Fruit fly (Drosophila melanogaster) whole organism, pupa: ENCODE measurements around the gene shtd.

Experiments used
- CG10348 ChIP-seq: fragments of 200-800 bp; sonication (Bioruptor generic); IDR thresholded peaks from 2 replicates; pipeline ENCODE4 v1.3.6; 2022; ENCODE audit warnings: missing biosample characterization, missing genetic modification characterization
- CG12605 ChIP-seq: fragments of 200-800 bp; sonication (Bioruptor generic); IDR thresholded peaks from 2 replicates; pipeline ENCODE4 v1.3.6; 2022; ENCODE audit warnings: missing biosample characterization, missing genetic modification characterization
- CG13204 ChIP-seq: fragments of 200-800 bp; sonication (Bioruptor generic); optimal IDR thresholded peaks from 2 replicates; lab custom pipeline; 2018; ENCODE audit warnings: missing biosample characterization, mild to moderate bottlenecking, missing genetic modification characterization, moderate library complexity
- CG14655 ChIP-seq: fragments of 200-800 bp; sonication (Bioruptor generic); optimal IDR thresholded peaks from 3 replicates; lab custom pipeline; 2017; ENCODE audit warnings: mild to moderate bottlenecking, missing biosample characterization, missing genetic modification reagents, missing genetic modification characterization
- CG15710 ChIP-seq: fragments of 200-800 bp; sonication (Bioruptor generic); optimal IDR thresholded peaks from 2 replicates; lab custom pipeline; 2018; ENCODE audit warnings: missing biosample characterization, mild to moderate bottlenecking, missing genetic modification characterization, moderate library complexity
- CG17806 ChIP-seq: fragments of 200-800 bp; sonication (Bioruptor generic); optimal IDR thresholded peaks from 2 replicates; lab custom pipeline; 2018; ENCODE audit warnings: missing biosample characterization, mild to moderate bottlenecking, missing genetic modification characterization, moderate library complexity
- CG32121 ChIP-seq: fragments of 200-800 bp; sonication (Bioruptor generic); IDR thresholded peaks from 2 replicates; pipeline ENCODE4 v1.3.6; 2022; ENCODE audit warnings: missing biosample characterization, missing genetic modification characterization
- CG34367 ChIP-seq: fragments of 200-800 bp; sonication (Bioruptor generic); optimal IDR thresholded peaks from 2 replicates; lab custom pipeline; 2018; ENCODE audit warnings: missing biosample characterization, mild to moderate bottlenecking, missing genetic modification characterization
- CG4496 ChIP-seq: fragments of 200-800 bp; sonication (Bioruptor generic); IDR thresholded peaks from 3 replicates; pipeline ENCODE4 v1.3.6; 2022; ENCODE audit warnings: missing biosample characterization, missing genetic modification characterization
- CG8159 ChIP-seq: fragments of 200-800 bp; sonication (Bioruptor generic); optimal IDR thresholded peaks from 3 replicates; lab custom pipeline; 2018; ENCODE audit warnings: missing biosample characterization, mild to moderate bottlenecking, missing genetic modification characterization, moderate library complexity
- CG8301 ChIP-seq: fragments of 200-800 bp; sonication (Bioruptor generic); optimal IDR thresholded peaks from 2 replicates; lab custom pipeline; 2018; ENCODE audit warnings: missing biosample characterization, mild to moderate bottlenecking, missing genetic modification characterization
- CG9948 ChIP-seq: fragments of 200-800 bp; sonication (Bioruptor generic); optimal IDR thresholded peaks from 2 replicates; lab custom pipeline; 2018; ENCODE audit warnings: missing biosample characterization, mild to moderate bottlenecking, missing genetic modification characterization, moderate library complexity
- D1 ChIP-seq: fragments of 200-800 bp; sonication (Bioruptor generic); optimal IDR thresholded peaks from 2 replicates; lab custom pipeline; 2018; ENCODE audit warnings: missing biosample characterization, mild to moderate bottlenecking, missing genetic modification characterization, moderate library complexity
- EcR ChIP-seq: fragments of 200-800 bp; sonication (Bioruptor generic); optimal IDR thresholded peaks from 3 replicates; lab custom pipeline; 2019; ENCODE audit warnings: missing biosample characterization, missing genetic modification characterization, mild to moderate bottlenecking, moderate library complexity, missing genetic modification reagents
- Ets98B ChIP-seq: fragments of 200-800 bp; sonication (Bioruptor generic); IDR thresholded peaks from 2 replicates; pipeline ENCODE4 v1.3.6; 2022; ENCODE audit warnings: missing biosample characterization, missing genetic modification characterization
- Pif1A ChIP-seq: fragments of 200-800 bp; sonication (Bioruptor generic); optimal IDR thresholded peaks from 3 replicates; lab custom pipeline; 2016; ENCODE audit warnings: missing biosample characterization, missing genetic modification characterization
- Pif1B ChIP-seq: fragments of 200-800 bp; sonication (Bioruptor generic); optimal IDR thresholded peaks from 3 replicates; lab custom pipeline; 2016; ENCODE audit warnings: missing biosample characterization, missing genetic modification characterization
- Snoo ChIP-seq: fragments of 200-800 bp; sonication (Bioruptor generic); optimal IDR thresholded peaks from 3 replicates; lab custom pipeline; 2017; ENCODE audit warnings: missing biosample characterization, mild to moderate bottlenecking, missing genetic modification characterization, inconsistent platforms
- fd96Ca ChIP-seq: fragments of 200-800 bp; sonication (Bioruptor generic); IDR thresholded peaks from 3 replicates; pipeline ENCODE4 v1.3.6; 2022; ENCODE audit warnings: missing biosample characterization, missing genetic modification characterization
- gl ChIP-seq: fragments of 200-800 bp; sonication (Bioruptor generic); optimal IDR thresholded peaks from 2 replicates; lab custom pipeline; 2018; ENCODE audit warnings: missing biosample characterization, mild to moderate bottlenecking, missing genetic modification characterization
- rn ChIP-seq: fragments of 200-800 bp; sonication (Bioruptor generic); IDR thresholded peaks from 2 replicates; pipeline ENCODE4 v1.3.6; 2022; ENCODE audit warnings: missing biosample characterization, missing genetic modification characterization

shtd gene

DNA sequence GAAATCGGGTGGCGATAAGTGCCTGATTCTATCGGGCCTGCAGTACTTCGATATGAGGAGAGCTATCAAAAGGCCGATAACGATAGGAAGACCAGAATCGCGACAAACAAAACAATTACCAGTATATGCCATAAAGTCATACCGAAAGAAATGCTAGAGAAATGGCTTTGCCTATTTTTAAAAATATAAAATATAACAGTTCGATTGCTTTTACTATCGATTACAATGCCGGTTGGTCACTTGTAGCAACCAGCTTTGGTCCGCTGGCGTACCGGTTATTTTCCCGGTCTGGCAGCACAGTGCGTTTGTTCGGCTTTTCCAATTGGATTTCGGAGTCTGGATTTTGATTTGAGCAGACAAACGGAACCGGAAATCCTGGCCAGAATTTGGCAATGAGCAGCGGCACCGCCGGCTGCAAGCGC, at the start of gene shtd, which contains the start of the genes CG6294 and CG6299:
shtd (minus strand) TSS at position 6 of the 422 bp plus-strand sequence.
CG6294 (plus strand) TSS at position 287 of the 422 bp plus-strand sequence.
CG6299 (plus strand) TSS at position 287 of the 422 bp plus-strand sequence.
- TF ChIP-seq CG9948 (tag; lab: Kevin White, UChicago): no peak
- no peak for TF ChIP-seq CG8301 (tag; lab: Kevin White, UChicago)
- no peak for TF ChIP-seq CG10348
- TF ChIP-seq CG32121 (GFP tag; lab: Robert Waterston, UW): no peak
- TF ChIP-seq EcR (GFP tag; lab: Kevin White, UChicago): no peak
- TF ChIP-seq CG12605 (GFP tag; lab: Robert Waterston, UW): no peak

DNA sequence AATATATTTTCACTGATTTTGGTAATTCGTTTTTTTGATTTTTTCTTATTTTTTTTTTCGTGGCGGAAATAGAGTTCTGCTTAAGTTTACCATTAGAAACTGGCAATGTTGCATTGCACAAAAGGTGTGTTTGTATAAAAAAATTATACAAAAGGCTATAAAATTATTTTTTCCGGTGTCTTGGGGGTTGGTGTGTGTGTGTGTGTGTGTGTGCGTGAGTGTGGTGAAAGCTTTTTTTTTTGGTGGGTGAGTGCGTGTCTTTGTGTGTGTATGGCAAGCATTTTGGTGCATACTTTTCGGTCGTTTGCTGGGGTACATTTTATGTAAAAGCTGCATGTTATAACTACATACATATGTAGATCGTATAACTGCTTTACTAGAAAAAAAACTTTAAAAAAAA, 49.2 kb upstream of the shtd start:
- TF ChIP-seq CG14655 (GFP tag; lab: Kevin White, UChicago) (no peak), fd96Ca (no peak), CG4496 (GFP tag; lab: Robert Waterston, UW) (peak; percentile 22; the same call in 1 of the 3 replicates), EcR (GFP tag; lab: Kevin White, UChicago) (no peak), Snoo (no peak), rn (no peak), Pif1B (GFP tag; lab: Kevin White, UChicago) (no peak), CG17806 (tag; lab: Kevin White, UChicago) (no peak), Pif1A (GFP tag; lab: Kevin White, UChicago) (no peak), CG32121 (GFP tag; lab: Robert Waterston, UW) (0 out of 2 replicates have a peak, but pooled peaks have one; percentile 20)

DNA sequence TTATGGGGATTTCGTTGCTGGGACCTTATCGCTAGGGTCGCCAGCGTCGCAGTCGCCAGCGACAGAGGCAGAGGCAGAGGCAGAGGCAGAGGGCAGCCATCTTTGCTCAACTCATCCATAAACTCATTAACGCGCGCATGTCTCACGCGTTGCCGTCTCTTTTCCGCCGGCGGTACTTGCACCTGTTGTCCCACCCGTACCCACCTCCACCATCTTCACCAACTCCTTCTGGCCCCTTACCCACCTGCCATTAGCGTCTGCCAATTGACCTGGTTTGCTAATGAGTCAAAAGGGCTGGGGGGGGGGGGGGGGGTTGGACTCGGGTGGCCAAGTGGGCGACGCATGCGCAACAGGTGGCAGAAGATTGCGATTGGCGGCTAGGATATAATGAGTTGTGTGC, 40.6 kb upstream of the shtd start:
- TF ChIP-seq CG34367 (tag; lab: Kevin White, UChicago) (no peak), CG13204 (GFP tag; lab: Kevin White, UChicago) (no peak), EcR (GFP tag; lab: Kevin White, UChicago) (no peak), CG9948 (tag; lab: Kevin White, UChicago) (no peak), CG8159 (no peak), Snoo (no peak), gl (no peak), CG32121 (GFP tag; lab: Robert Waterston, UW) (no peak), CG12605 (GFP tag; lab: Robert Waterston, UW) (no peak), CG4496 (GFP tag; lab: Robert Waterston, UW) (no peak), rn (no peak), fd96Ca (no peak), CG15710 (tag; lab: Kevin White, UChicago) (no peak), CG10348 (no peak), D1 (tag; lab: Kevin White, UChicago) (no peak), Pif1B (GFP tag; lab: Kevin White, UChicago) (no peak)

DNA sequence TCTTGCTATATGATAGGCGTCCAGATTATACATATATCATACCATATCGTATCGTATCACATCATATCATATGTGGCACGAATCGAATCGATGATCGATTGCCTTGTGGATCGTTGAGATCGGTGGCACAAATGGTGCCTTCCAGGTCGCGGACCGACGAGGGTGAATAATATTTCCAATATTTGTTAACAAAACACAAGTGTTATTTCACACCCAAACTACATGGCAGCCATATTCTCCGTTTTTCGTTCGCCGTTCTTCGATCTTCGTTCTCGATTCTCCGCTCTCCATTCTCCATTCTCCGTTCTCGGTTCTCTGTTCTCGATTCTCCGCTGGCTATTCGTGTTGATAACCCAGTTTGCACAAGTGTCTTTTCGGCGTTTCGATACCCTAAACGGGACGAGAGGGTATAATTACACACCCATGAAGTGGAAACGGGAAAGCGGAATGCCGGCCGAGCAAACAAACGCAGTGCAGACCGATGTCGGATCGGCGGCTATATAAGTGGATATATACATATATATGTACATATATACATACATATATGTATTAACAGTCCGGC, 39.5 kb upstream of the shtd start:
- TF ChIP-seq CG34367 (tag; lab: Kevin White, UChicago) (no peak), rn (no peak), D1 (tag; lab: Kevin White, UChicago) (no peak), CG10348 (no peak), Pif1B (GFP tag; lab: Kevin White, UChicago) (no peak), CG9948 (tag; lab: Kevin White, UChicago) (no peak)

DNA sequence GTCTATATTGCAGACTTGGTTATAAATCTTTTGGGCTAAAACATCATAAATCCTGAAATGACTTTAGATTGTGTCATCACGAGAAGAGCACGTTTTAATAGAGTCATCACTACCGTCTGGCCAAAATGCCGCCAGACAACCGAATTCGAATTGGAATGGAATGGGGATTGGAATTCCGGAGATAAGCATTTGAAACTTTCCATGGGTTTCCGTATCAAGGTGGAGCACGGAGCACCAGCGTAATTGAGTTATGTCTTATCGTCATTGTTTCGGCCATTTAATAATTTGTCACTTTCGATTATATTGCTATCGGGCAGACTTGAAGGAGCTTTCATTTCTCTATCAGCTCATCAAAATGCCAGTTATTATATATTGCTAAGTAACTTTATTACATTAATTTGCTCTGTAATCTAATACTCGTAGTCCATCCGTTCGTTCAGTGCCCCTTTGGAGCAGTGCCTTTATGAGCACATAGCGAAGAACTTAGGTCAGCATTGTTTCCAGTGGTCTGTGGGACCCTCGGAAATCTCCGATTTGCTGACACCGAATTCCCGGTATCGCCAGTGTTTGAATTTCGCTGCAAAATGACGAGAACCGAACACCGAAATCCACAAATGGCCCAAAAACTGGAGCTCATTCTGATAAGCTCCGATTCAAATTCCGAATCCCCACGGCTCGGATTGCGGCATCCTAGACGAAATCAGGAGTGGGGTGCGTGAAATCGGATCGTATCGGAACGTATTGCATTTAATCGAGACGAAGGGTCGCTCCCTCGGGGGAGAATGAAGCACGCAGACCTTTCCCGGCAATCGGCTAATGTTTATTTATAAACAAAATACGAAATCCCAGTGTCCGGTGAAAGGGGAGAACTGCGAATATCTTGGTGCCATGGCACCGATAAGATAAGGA, 38.0 kb upstream of the shtd start:
- TF ChIP-seq CG8159: no peak
- TF ChIP-seq CG10348: no peak
- TF ChIP-seq CG4496 (GFP tag; lab: Robert Waterston, UW): no peak
- TF ChIP-seq CG17806 (tag; lab: Kevin White, UChicago): no peak
- TF ChIP-seq CG9948 (tag; lab: Kevin White, UChicago): no peak
- TF ChIP-seq Ets98B: no peak
- TF ChIP-seq Snoo: no peak
- no peak for TF ChIP-seq gl
- TF ChIP-seq CG32121 (GFP tag; lab: Robert Waterston, UW): no peak
- TF ChIP-seq D1 (tag; lab: Kevin White, UChicago): no peak
- TF ChIP-seq fd96Ca: no peak
- TF ChIP-seq Pif1A (GFP tag; lab: Kevin White, UChicago): no peak
- no peak for TF ChIP-seq rn
- TF ChIP-seq CG14655 (GFP tag; lab: Kevin White, UChicago): no peak
- no peak for TF ChIP-seq CG13204 (GFP tag; lab: Kevin White, UChicago)
- no peak for TF ChIP-seq CG15710 (tag; lab: Kevin White, UChicago)
- TF ChIP-seq CG34367 (tag; lab: Kevin White, UChicago): no peak

DNA sequence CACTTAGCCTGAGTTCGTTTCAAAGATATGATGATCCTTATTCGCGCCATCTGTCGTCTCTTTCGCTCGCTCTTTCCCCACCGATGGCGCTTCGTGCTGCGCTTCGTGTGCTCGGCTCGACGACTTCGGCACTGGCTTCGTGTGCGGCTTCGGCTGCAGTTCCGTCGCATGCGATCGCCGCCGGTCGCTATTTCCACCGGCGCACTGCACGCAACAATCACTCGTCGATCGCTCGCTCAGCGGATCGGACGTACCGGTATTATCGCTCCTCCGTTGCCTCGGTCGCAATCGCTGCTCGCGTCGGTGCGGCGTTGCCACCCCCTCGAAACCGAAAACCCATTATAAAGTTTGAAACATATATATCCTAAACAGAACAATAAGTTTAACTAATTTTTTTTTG, 36.5 kb upstream of the shtd start:
- TF ChIP-seq Pif1A (GFP tag; lab: Kevin White, UChicago) (peak; percentile 51), CG12605 (GFP tag; lab: Robert Waterston, UW) (no peak), Pif1B (GFP tag; lab: Kevin White, UChicago) (peak; percentile 13), CG9948 (tag; lab: Kevin White, UChicago) (no peak), CG15710 (tag; lab: Kevin White, UChicago) (peak; percentile 13), CG13204 (GFP tag; lab: Kevin White, UChicago) (peak; percentile 52), rn (no peak), Ets98B (peak; percentile 48; the same call in 1 of the 2 replicates), CG34367 (tag; lab: Kevin White, UChicago) (peak; percentile 3), EcR (GFP tag; lab: Kevin White, UChicago) (no peak), CG32121 (GFP tag; lab: Robert Waterston, UW) (no peak), CG4496 (GFP tag; lab: Robert Waterston, UW) (peak; percentile 87), D1 (tag; lab: Kevin White, UChicago) (no peak), CG14655 (GFP tag; lab: Kevin White, UChicago) (no peak), Snoo (peak; percentile 13), fd96Ca (0 out of 3 replicates have a peak, but pooled peaks have one; percentile 12), CG17806 (tag; lab: Kevin White, UChicago) (no peak), CG8159 (peak; percentile 25), CG8301 (tag; lab: Kevin White, UChicago) (no peak), gl (no peak), CG10348 (no peak)
- TF ChIP-seq, all 21 proteins: peak for 10
